Worm (Caenorhabditis elegans) whole organism, late embryonic: ENCODE data around the gene T05B4.12.

Experiments used
- ama-1 ChIP-seq: fragments of 150-350 bp; optimal IDR thresholded peaks from 2 replicates; lab custom pipeline; 2014
- pha-4 ChIP-seq: fragments of 150-350 bp; optimal IDR thresholded peaks from 2 replicates; lab custom pipeline; 2018; ENCODE audit warnings: missing biosample characterization, missing genetic modification reagents, missing genetic modification characterization

DNA sequence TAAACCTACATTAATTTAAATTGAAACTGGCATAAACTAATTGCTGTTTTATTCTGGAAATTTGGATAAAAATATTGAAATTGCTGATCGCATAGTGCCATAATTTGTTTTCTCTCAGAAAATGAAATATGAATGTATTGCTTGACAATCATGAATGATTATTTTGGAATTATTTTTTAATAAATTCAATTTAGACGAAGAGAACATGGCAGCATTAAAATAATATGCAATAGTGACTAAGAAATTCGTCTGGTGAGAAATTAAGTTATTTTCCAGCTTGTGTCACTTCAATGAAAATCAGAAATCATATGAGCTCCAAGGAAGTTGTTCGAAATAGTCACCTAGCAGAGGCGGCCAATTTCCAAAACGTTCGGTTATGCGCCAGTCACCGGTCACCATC, 11.2 kb downstream of the T05B4.12 start, which contains the start of gene srw-133:
- TF ChIP-seq pha-4 (tag; lab: Kevin White, UChicago) (no peak), ama-1 (lab: Kevin White, UChicago) (no peak)
